Worm (Caenorhabditis elegans) whole organism, L4 larva: Measurements from ENCODE around the gene icap-1.
A peak's percentile ranks its signal among the peaks of the same experiment; 100 is the strongest.

ENCODE experiments used
- R02D3.7 ChIP-seq: fragments of 150-350 bp; sonication (generic microtip); optimal IDR thresholded peaks from 3 replicates; lab custom pipeline; 2014; ENCODE audit warnings: missing biosample characterization, missing genetic modification characterization
- T20F7.1 ChIP-seq: fragments of 200-800 bp; sonication (Bioruptor generic); optimal IDR thresholded peaks from 2 replicates; lab custom pipeline; 2018; ENCODE audit warnings: mild to moderate bottlenecking, missing genetic modification characterization, missing compliant biosample characterization
- T26A8.4 ChIP-seq: fragments of 200-800 bp; sonication (Bioruptor generic); IDR thresholded peaks from 2 replicates; pipeline ENCODE4 v1.3.6; 2022; ENCODE audit warnings: missing genetic modification characterization, missing compliant biosample characterization
- Y48G9A.11 ChIP-seq: fragments of 200-800 bp; sonication (Bioruptor generic); IDR thresholded peaks from 2 replicates; pipeline ENCODE4 v1.3.6; 2022; ENCODE audit warnings: missing genetic modification reagents, missing genetic modification characterization, missing compliant biosample characterization
- Y75B8A.6 ChIP-seq: fragments of 200-800 bp; sonication (Bioruptor generic); IDR thresholded peaks from 2 replicates; pipeline ENCODE4 v1.3.6; 2022; ENCODE audit warnings: missing genetic modification reagents, missing genetic modification characterization, missing compliant biosample characterization
- ama-1 ChIP-seq: fragments of 150-350 bp; optimal IDR thresholded peaks from 2 replicates; lab custom pipeline; 2014; ENCODE audit warnings: inconsistent platforms, mixed read lengths
- ceh-32 ChIP-seq: sonication (generic microtip); optimal IDR thresholded peaks from 2 replicates; lab custom pipeline; 2016; ENCODE audit warnings: mild to moderate bottlenecking, missing genetic modification characterization, missing compliant biosample characterization; ENCODE audit not compliant: poor library complexity
- ceh-82 ChIP-seq: sonication (generic microtip); optimal IDR thresholded peaks from 2 replicates; lab custom pipeline; 2017; ENCODE audit warnings: missing biosample characterization, missing genetic modification characterization
- daf-16 ChIP-seq, 3 experiments: sonication (generic microtip); optimal IDR thresholded peaks; 2 replicates each; lab custom pipeline; 2016 to 2017; ENCODE audit warnings: missing genetic modification characterization in 3 of 3, missing genetic modification reagents in 3 of 3, mild to moderate bottlenecking in 2 of 3, missing compliant biosample characterization in 2 of 3, missing biosample characterization in 1 of 3, moderate library complexity in 1 of 3
- daf-19 ChIP-seq: fragments of 200-800 bp; sonication (Bioruptor generic); conservative IDR thresholded peaks from 2 replicates; pipeline ENCODE4 v1.3.6; 2022; ENCODE audit warnings: missing genetic modification characterization, missing compliant biosample characterization
- daf-8 ChIP-seq: fragments of 200-800 bp; sonication (Bioruptor generic); IDR thresholded peaks from 2 replicates; pipeline ENCODE4 v1.3.6; 2022; ENCODE audit warnings: missing genetic modification characterization, missing compliant biosample characterization
- dmd-6 ChIP-seq: fragments of 200-800 bp; sonication (Bioruptor generic); IDR thresholded peaks from 2 replicates; pipeline ENCODE4 v1.3.6; 2022; ENCODE audit warnings: missing genetic modification reagents, missing genetic modification characterization, missing compliant biosample characterization
- duxl-1 ChIP-seq: sonication (generic microtip); optimal IDR thresholded peaks from 2 replicates; lab custom pipeline; 2016; ENCODE audit warnings: mild to moderate bottlenecking, missing genetic modification characterization, moderate library complexity, missing compliant biosample characterization; ENCODE audit not compliant: poor library complexity
- dve-1 ChIP-seq: sonication (generic microtip); optimal IDR thresholded peaks from 2 replicates; lab custom pipeline; 2017; ENCODE audit warnings: antibody characterized with exemption, mild to moderate bottlenecking, missing genetic modification characterization, missing compliant biosample characterization; ENCODE audit not compliant: insufficient read depth
- egl-27 ChIP-seq: sonication (generic microtip); optimal IDR thresholded peaks from 3 replicates; lab custom pipeline; 2017; ENCODE audit warnings: missing biosample characterization, missing genetic modification reagents, missing genetic modification characterization
- egl-43 ChIP-seq: fragments of 200-800 bp; sonication (Bioruptor generic); IDR thresholded peaks from 2 replicates; pipeline ENCODE4 v1.3.6; 2022; ENCODE audit warnings: missing genetic modification reagents, missing genetic modification characterization, missing compliant biosample characterization
- fkh-10 ChIP-seq: fragments of 150-350 bp; optimal IDR thresholded peaks from 2 replicates; lab custom pipeline; 2014; ENCODE audit warnings: missing biosample characterization, missing genetic modification reagents, missing genetic modification characterization
- gei-8 ChIP-seq: fragments of 200-800 bp; sonication (Bioruptor generic); optimal IDR thresholded peaks from 2 replicates; lab custom pipeline; 2018; ENCODE audit warnings: mild to moderate bottlenecking, missing genetic modification characterization, missing compliant biosample characterization
- hlh-30 ChIP-seq: sonication (generic microtip); optimal IDR thresholded peaks from 2 replicates; lab custom pipeline; 2017; ENCODE audit warnings: antibody characterized with exemption, mild to moderate bottlenecking, missing genetic modification characterization, missing compliant biosample characterization; ENCODE audit not compliant: insufficient read depth
- hmg-1.1 ChIP-seq: fragments of 200-800 bp; sonication (Bioruptor generic); IDR thresholded peaks from 2 replicates; pipeline ENCODE4 v1.3.6; 2022; ENCODE audit warnings: missing genetic modification reagents, missing genetic modification characterization, missing compliant biosample characterization
- jun-1 ChIP-seq: fragments of 150-350 bp; optimal IDR thresholded peaks from 2 replicates; lab custom pipeline; 2014; ENCODE audit warnings: missing biosample characterization, missing genetic modification reagents, missing genetic modification characterization
- lin-1 ChIP-seq: fragments of 200-800 bp; sonication (Bioruptor generic); IDR thresholded peaks from 2 replicates; pipeline ENCODE4 v1.3.6; 2022; ENCODE audit warnings: missing genetic modification reagents, missing genetic modification characterization, missing compliant biosample characterization
- lin-13 ChIP-seq: fragments of 150-350 bp; optimal IDR thresholded peaks from 2 replicates; lab custom pipeline; 2014; ENCODE audit warnings: missing biosample characterization, missing genetic modification reagents, missing genetic modification characterization
- lin-15B ChIP-seq: fragments of 150-350 bp; sonication (generic microtip); optimal IDR thresholded peaks from 3 replicates; lab custom pipeline; 2014; ENCODE audit warnings: missing biosample characterization, missing genetic modification characterization
- lin-38 ChIP-seq: fragments of 200-800 bp; sonication (Bioruptor generic); IDR thresholded peaks from 2 replicates; pipeline ENCODE4 v1.3.6; 2022; ENCODE audit warnings: missing genetic modification reagents, missing genetic modification characterization, missing compliant biosample characterization
- madf-5 ChIP-seq, 2 experiments: fragments of 200-800 bp; sonication (Bioruptor generic); IDR thresholded peaks; 2 replicates each; pipeline ENCODE4 v1.3.6; 2022; ENCODE audit warnings: missing compliant biosample characterization in 2 of 2, missing genetic modification characterization in 2 of 2
- madf-9 ChIP-seq: fragments of 200-800 bp; sonication (Bioruptor generic); conservative IDR thresholded peaks from 2 replicates; pipeline ENCODE4 v1.3.6; 2022; ENCODE audit warnings: missing genetic modification reagents, missing genetic modification characterization, missing compliant biosample characterization
- mdt-29 ChIP-seq: fragments of 200-800 bp; sonication (Bioruptor generic); IDR thresholded peaks from 2 replicates; pipeline ENCODE4 v1.3.6; 2022; ENCODE audit warnings: missing genetic modification reagents, missing genetic modification characterization, missing compliant biosample characterization
- mep-1 ChIP-seq: fragments of 150-350 bp; sonication (generic microtip); optimal IDR thresholded peaks from 3 replicates; lab custom pipeline; 2014; ENCODE audit warnings: missing biosample characterization, missing genetic modification characterization
- nhr-10 ChIP-seq: fragments of 150-350 bp; optimal IDR thresholded peaks from 2 replicates; lab custom pipeline; 2014; ENCODE audit warnings: missing biosample characterization, missing genetic modification characterization
- nhr-11 ChIP-seq: fragments of 150-350 bp; optimal IDR thresholded peaks from 2 replicates; lab custom pipeline; 2014; ENCODE audit warnings: missing biosample characterization, missing genetic modification characterization
- nhr-111 ChIP-seq: fragments of 200-800 bp; sonication (Bioruptor generic); optimal IDR thresholded peaks from 2 replicates; lab custom pipeline; 2018; ENCODE audit warnings: mild to moderate bottlenecking, missing genetic modification characterization, missing compliant biosample characterization
- nhr-237 ChIP-seq: sonication (generic microtip); optimal IDR thresholded peaks from 2 replicates; lab custom pipeline; 2017; ENCODE audit warnings: missing biosample characterization, missing genetic modification characterization
- nhr-28 ChIP-seq: fragments of 150-350 bp; optimal IDR thresholded peaks from 2 replicates; lab custom pipeline; 2014; ENCODE audit warnings: missing biosample characterization, missing genetic modification characterization
- nhr-41 ChIP-seq: fragments of 200-800 bp; sonication (Bioruptor generic); IDR thresholded peaks from 2 replicates; pipeline ENCODE4 v1.3.6; 2022; ENCODE audit warnings: missing genetic modification reagents, missing genetic modification characterization, missing compliant biosample characterization
- nhr-48 ChIP-seq: sonication (generic microtip); optimal IDR thresholded peaks from 2 replicates; lab custom pipeline; 2016; ENCODE audit warnings: mild to moderate bottlenecking, missing genetic modification characterization, missing compliant biosample characterization
- nhr-6 ChIP-seq: fragments of 150-350 bp; optimal IDR thresholded peaks from 2 replicates; lab custom pipeline; 2014; ENCODE audit warnings: missing biosample characterization, missing genetic modification characterization
- nhr-77 ChIP-seq: fragments of 150-350 bp; optimal IDR thresholded peaks from 2 replicates; lab custom pipeline; 2014; ENCODE audit warnings: missing biosample characterization, missing genetic modification characterization
- php-3 ChIP-seq: fragments of 200-800 bp; sonication (Bioruptor generic); IDR thresholded peaks from 2 replicates; pipeline ENCODE4 v1.3.6; 2022; ENCODE audit warnings: missing genetic modification reagents, missing genetic modification characterization, missing compliant biosample characterization
- rbr-2 ChIP-seq: sonication (generic microtip); optimal IDR thresholded peaks from 2 replicates; lab custom pipeline; 2016; ENCODE audit warnings: missing genotype, missing genetic modification characterization, missing compliant biosample characterization
- saeg-2 ChIP-seq: fragments of 200-800 bp; sonication (Bioruptor generic); IDR thresholded peaks from 2 replicates; pipeline ENCODE4 v1.3.6; 2022; ENCODE audit warnings: missing genetic modification reagents, missing genetic modification characterization, missing compliant biosample characterization
- skn-1 ChIP-seq: fragments of 150-350 bp; optimal IDR thresholded peaks from 2 replicates; lab custom pipeline; 2014; ENCODE audit warnings: missing biosample characterization, missing genetic modification characterization
- snpc-1.2 ChIP-seq: fragments of 200-800 bp; sonication (Bioruptor generic); IDR thresholded peaks from 2 replicates; pipeline ENCODE4 v1.3.6; 2022; ENCODE audit warnings: missing genetic modification reagents, missing genetic modification characterization, missing compliant biosample characterization
- snpc-4 ChIP-seq: fragments of 150-350 bp; optimal IDR thresholded peaks from 2 replicates; lab custom pipeline; 2014; ENCODE audit warnings: missing biosample characterization, missing genetic modification characterization
- spr-3 ChIP-seq: fragments of 200-800 bp; sonication (Bioruptor generic); optimal IDR thresholded peaks from 2 replicates; lab custom pipeline; 2018; ENCODE audit warnings: mild to moderate bottlenecking, missing genetic modification characterization, missing compliant biosample characterization
- tag-97 ChIP-seq: fragments of 200-800 bp; sonication (Bioruptor generic); IDR thresholded peaks from 2 replicates; pipeline ENCODE4 v1.3.6; 2022; ENCODE audit warnings: missing genetic modification characterization, missing compliant biosample characterization
- tra-1 ChIP-seq: fragments of 200-800 bp; sonication (Bioruptor generic); IDR thresholded peaks from 2 replicates; pipeline ENCODE4 v1.3.6; 2022; ENCODE audit warnings: missing genetic modification reagents, missing genetic modification characterization, missing compliant biosample characterization
- unc-130 ChIP-seq: sonication (generic microtip); optimal IDR thresholded peaks from 2 replicates; lab custom pipeline; 2016; ENCODE audit warnings: missing genetic modification reagents, missing genetic modification characterization, missing compliant biosample characterization
- zag-1 ChIP-seq: fragments of 150-350 bp; optimal IDR thresholded peaks from 2 replicates; lab custom pipeline; 2014; ENCODE audit warnings: missing biosample characterization, missing genetic modification characterization
- zip-11 ChIP-seq: fragments of 200-800 bp; sonication (Bioruptor generic); IDR thresholded peaks from 2 replicates; pipeline ENCODE4 v1.3.6; 2022; ENCODE audit warnings: missing genetic modification characterization, missing compliant biosample characterization
- ztf-7 ChIP-seq: fragments of 150-350 bp; optimal IDR thresholded peaks from 2 replicates; lab custom pipeline; 2014; ENCODE audit warnings: missing biosample characterization, missing genetic modification characterization

The icap-1 gene

ce11 chrIV:13788652-13789051 is 1.9 kb upstream of the icap-1 start, which contains the start of the genes sas-6 and Y45F10D.7 (continued):
- no peak for TF ChIP-seq skn-1 (tag; lab: Kevin White, UChicago)
- TF ChIP-seq dmd-6 (GFP tag; lab: Robert Waterston, UW) = peak; percentile 40; the same call in 1 of the 2 replicates
- TF ChIP-seq lin-1 (GFP tag; lab: Robert Waterston, UW) = no peak
- TF ChIP-seq mep-1 (tag; lab: Kevin White, UChicago) = peak; percentile 57
- TF ChIP-seq lin-13 (GFP tag; lab: Kevin White, UChicago) = peak; percentile 61
- no peak for TF ChIP-seq duxl-1 (tag; lab: Kevin White, UChicago)
- no peak for TF ChIP-seq T26A8.4 (GFP tag; lab: Robert Waterston, UW)
- TF ChIP-seq nhr-6 = peak; percentile 21
- TF ChIP-seq ztf-7 (tag; lab: Kevin White, UChicago) = peak; percentile 17
- TF ChIP-seq nhr-237 (tag; lab: Kevin White, UChicago) = no peak
- TF ChIP-seq unc-130 (GFP tag; lab: Kevin White, UChicago) = peak; percentile 44
- peak; percentile 19 for TF ChIP-seq rbr-2 (tag; lab: Kevin White, UChicago)
- TF ChIP-seq hlh-30 (tag; lab: Kevin White, UChicago) = peak; percentile 72
- peak; percentile 11 for TF ChIP-seq fkh-10
- peak; percentile 44 for TF ChIP-seq T20F7.1 (GFP tag; lab: Kevin White, UChicago)
- peak; percentile 11 for TF ChIP-seq ama-1 (lab: Kevin White, UChicago)
- no peak for TF ChIP-seq php-3 (GFP tag; lab: Robert Waterston, UW)
- no peak for TF ChIP-seq hmg-1.1 (GFP tag; lab: Robert Waterston, UW)
- no peak for TF ChIP-seq madf-9 (GFP tag; lab: Robert Waterston, UW)
- no peak for TF ChIP-seq egl-27
- TF ChIP-seq nhr-77 (tag; lab: Kevin White, UChicago) = no peak
- TF ChIP-seq nhr-41 (GFP tag; lab: Robert Waterston, UW) = no peak
- TF ChIP-seq mdt-29 (GFP tag; lab: Robert Waterston, UW) = no peak
- TF ChIP-seq R02D3.7 (tag; lab: Kevin White, UChicago) = no peak
- peak; percentile 93 for TF ChIP-seq snpc-1.2 (GFP tag; lab: Robert Waterston, UW)
- TF ChIP-seq nhr-28 (tag; lab: Kevin White, UChicago) = peak; percentile 7
- no peak for TF ChIP-seq tag-97 (GFP tag; lab: Robert Waterston, UW)
- TF ChIP-seq snpc-4 (tag; lab: Kevin White, UChicago) = peak; percentile 22
- no peak for TF ChIP-seq nhr-10
- TF ChIP-seq dve-1 (tag; lab: Kevin White, UChicago) = peak; percentile 25
- no peak for TF ChIP-seq ceh-82 (tag; lab: Kevin White, UChicago)
- TF ChIP-seq tra-1 (GFP tag; lab: Robert Waterston, UW) = no peak
- TF ChIP-seq Y75B8A.6 (GFP tag; lab: Robert Waterston, UW) = no peak
- TF ChIP-seq zag-1 (tag; lab: Kevin White, UChicago) = no peak
- peak; percentile 67 for TF ChIP-seq lin-38 (GFP tag; lab: Robert Waterston, UW)
- peak; percentile 13 for TF ChIP-seq nhr-11
- no peak for TF ChIP-seq Y48G9A.11
- no peak for TF ChIP-seq zip-11 (GFP tag; lab: Robert Waterston, UW)
- TF ChIP-seq daf-16 (GFP tag; optimal IDR thresholded peaks at IDR 0.05; lab: Kevin White, UChicago) = no peak
- TF ChIP-seq daf-16 (tag; optimal IDR thresholded peaks at IDR 0.05; lab: Kevin White, UChicago) = no peak
- TF ChIP-seq jun-1 (tag; lab: Kevin White, UChicago) = no peak
- TF ChIP-seq gei-8 (GFP tag; lab: Kevin White, UChicago) = no peak

- TF ChIP-seq zag-1 (tag; lab: Kevin White, UChicago) = no peak
- TF ChIP-seq lin-15B (tag; lab: Kevin White, UChicago) = no peak
- TF ChIP-seq spr-3 (GFP tag; lab: Kevin White, UChicago) = no peak
- no peak for TF ChIP-seq daf-16 (GFP tag; optimal IDR thresholded peaks at IDR 0.05; lab: Kevin White, UChicago)
- TF ChIP-seq daf-16 (tag; optimal IDR thresholded peaks at IDR 0.05; lab: Kevin White, UChicago) = no peak
- no peak for TF ChIP-seq php-3 (GFP tag; lab: Robert Waterston, UW)
- no peak for TF ChIP-seq tag-97 (GFP tag; lab: Robert Waterston, UW)
- TF ChIP-seq nhr-48 (tag; lab: Kevin White, UChicago) = no peak
- TF ChIP-seq egl-43 (GFP tag; lab: Robert Waterston, UW) = no peak
- TF ChIP-seq madf-5 (GFP tag; IDR thresholded peaks at IDR 0.05; lab: Robert Waterston, UW) = no peak
- TF ChIP-seq ceh-32 (tag; lab: Kevin White, UChicago) = no peak
- no peak for TF ChIP-seq daf-19
- TF ChIP-seq saeg-2 (GFP tag; lab: Robert Waterston, UW) = no peak
- no peak for TF ChIP-seq hlh-30 (tag; lab: Kevin White, UChicago)
- no peak for TF ChIP-seq nhr-111 (GFP tag; lab: Kevin White, UChicago)
- no peak for TF ChIP-seq egl-27
- no peak for TF ChIP-seq nhr-11
- TF ChIP-seq daf-8 (GFP tag; lab: Robert Waterston, UW) = no peak
Observed at ce11 chrIV:13785545-13785944, 1.2 kb downstream of the icap-1 start, which contains the start of gene lact-9. Gene lact-9 (minus strand): TSS chrIV:13785645.
